Fruit fly (Drosophila melanogaster) whole organism, embryonic: ENCODE data around the gene mld.

ENCODE experiments used
- Abd-B ChIP-seq: fragments of 200-800 bp; sonication (Bioruptor generic); optimal IDR thresholded peaks from 2 replicates; lab custom pipeline; 2018; ENCODE audit warnings: missing biosample characterization, mild to moderate bottlenecking, missing genetic modification characterization, moderate library complexity
- Atf6 ChIP-seq: fragments of 200-800 bp; sonication (Bioruptor generic); IDR thresholded peaks from 2 replicates; pipeline ENCODE4 v1.3.6; 2022; ENCODE audit warnings: missing biosample characterization, missing genetic modification characterization
- Bgb ChIP-seq: fragments of 200-800 bp; sonication (Bioruptor generic); IDR thresholded peaks from 2 replicates; pipeline ENCODE4 v1.3.6; 2022; ENCODE audit warnings: missing biosample characterization, missing genetic modification characterization; ENCODE audit not compliant: partially characterized antibody
- CG10543 ChIP-seq: fragments of 200-800 bp; sonication (Bioruptor generic); optimal IDR thresholded peaks from 3 replicates; lab custom pipeline; 2017; ENCODE audit warnings: missing biosample characterization, mild to moderate bottlenecking, missing genetic modification characterization, moderate library complexity
- CG12071 ChIP-seq: fragments of 200-800 bp; sonication (Bioruptor generic); optimal IDR thresholded peaks from 3 replicates; lab custom pipeline; 2018; ENCODE audit warnings: missing biosample characterization, mild to moderate bottlenecking, missing genetic modification characterization
- CG13894 ChIP-seq: fragments of 200-800 bp; sonication (Bioruptor generic); optimal IDR thresholded peaks from 3 replicates; lab custom pipeline; 2018; ENCODE audit warnings: missing biosample characterization, mild to moderate bottlenecking, missing genetic modification characterization, moderate library complexity
- CG17359 ChIP-seq: fragments of 200-800 bp; sonication (Bioruptor generic); optimal IDR thresholded peaks from 3 replicates; lab custom pipeline; 2018; ENCODE audit warnings: missing biosample characterization, mild to moderate bottlenecking, missing genetic modification characterization, moderate library complexity
- CG31388 ChIP-seq: fragments of 200-800 bp; sonication (Bioruptor generic); optimal IDR thresholded peaks from 2 replicates; lab custom pipeline; 2016; ENCODE audit warnings: missing biosample characterization, missing genetic modification characterization
- CG3163 ChIP-seq: fragments of 200-800 bp; sonication (Bioruptor generic); optimal IDR thresholded peaks from 3 replicates; lab custom pipeline; 2016; ENCODE audit warnings: missing biosample characterization, missing genetic modification characterization
- CG6272 ChIP-seq: fragments of 200-800 bp; sonication (Bioruptor generic); IDR thresholded peaks from 2 replicates; pipeline ENCODE4 v1.3.6; 2022; ENCODE audit warnings: missing biosample characterization, missing genetic modification characterization
- CG6765 ChIP-seq: fragments of 200-800 bp; sonication (Bioruptor generic); optimal IDR thresholded peaks from 3 replicates; lab custom pipeline; 2017; ENCODE audit warnings: missing biosample characterization, mild to moderate bottlenecking, missing genetic modification characterization
- CG7987 ChIP-seq: fragments of 200-800 bp; sonication (Bioruptor generic); optimal IDR thresholded peaks from 2 replicates; lab custom pipeline; 2018; ENCODE audit warnings: missing biosample characterization, mild to moderate bottlenecking, missing genetic modification characterization, moderate library complexity
- CG8944 ChIP-seq: fragments of 200-800 bp; sonication (Bioruptor generic); optimal IDR thresholded peaks from 3 replicates; lab custom pipeline; 2016; ENCODE audit warnings: missing biosample characterization, missing genetic modification characterization
- CkIIα-i1 ChIP-seq: fragments of 200-800 bp; sonication (Bioruptor generic); IDR thresholded peaks from 2 replicates; pipeline ENCODE4 v1.3.6; 2022; ENCODE audit warnings: missing biosample characterization, missing genetic modification characterization
- Deaf1 ChIP-seq: fragments of 200-800 bp; optimal IDR thresholded peaks from 3 replicates; lab custom pipeline; 2019; ENCODE audit warnings: missing biosample characterization, mild to moderate bottlenecking, missing genetic modification characterization, moderate library complexity
- Dip3 ChIP-seq: fragments of 200-800 bp; sonication (Bioruptor generic); optimal IDR thresholded peaks from 3 replicates; lab custom pipeline; 2016; ENCODE audit warnings: missing biosample characterization, missing genetic modification characterization
- Ets65A ChIP-seq: fragments of 200-800 bp; sonication (Bioruptor generic); peaks from one replicate; lab custom pipeline; 2016; ENCODE audit warnings: missing biosample characterization, missing genetic modification characterization
- GATAe ChIP-seq: fragments of 200-800 bp; sonication (Bioruptor generic); conservative IDR thresholded peaks from 2 replicates; pipeline ENCODE4 v1.3.6; 2022; ENCODE audit warnings: missing biosample characterization, missing genetic modification characterization
- Gsc ChIP-seq: fragments of 200-800 bp; sonication (Bioruptor generic); IDR thresholded peaks from 2 replicates; pipeline ENCODE4 v1.3.6; 2022; ENCODE audit warnings: missing biosample characterization, missing genetic modification characterization
- HmgZ ChIP-seq: fragments of 200-800 bp; sonication (Bioruptor generic); optimal IDR thresholded peaks from 2 replicates; lab custom pipeline; 2018; ENCODE audit warnings: missing biosample characterization, mild to moderate bottlenecking, missing genetic modification characterization
- Jarid2 ChIP-seq: fragments of 200-800 bp; sonication (Bioruptor generic); optimal IDR thresholded peaks from 3 replicates; lab custom pipeline; 2017; ENCODE audit warnings: mild to moderate bottlenecking, missing biosample characterization, missing genetic modification reagents, missing genetic modification characterization
- Med ChIP-seq: fragments of 200-800 bp; sonication (Bioruptor generic); peaks from one replicate; lab custom pipeline; 2016; ENCODE audit warnings: missing biosample characterization, missing genetic modification characterization, mild to moderate bottlenecking, inconsistent platforms, moderate library complexity
- Pdp1 ChIP-seq, 2 experiments: fragments of 200-800 bp; sonication (Bioruptor generic); optimal IDR thresholded peaks; 3 replicates each; lab custom pipeline; 2016; ENCODE audit warnings: missing biosample characterization in 2 of 2, missing genetic modification characterization in 2 of 2, mild to moderate bottlenecking in 1 of 2, moderate library complexity in 1 of 2
- Trl ChIP-seq, 3 experiments: fragments of >200 bp in 2 of 3; fragments of 200-800 bp in 1 of 3; sonication (Bioruptor generic) in 1 of 3; optimal IDR thresholded peaks; 2 replicates in 1 of 3; 3 replicates in 2 of 3; lab custom pipeline; 2016 to 2017; ENCODE audit warnings: missing biosample characterization in 1 of 3, missing genetic modification characterization in 1 of 3
- abd-A ChIP-seq: fragments of 200-800 bp; sonication (Bioruptor generic); optimal IDR thresholded peaks from 3 replicates; lab custom pipeline; 2019; ENCODE audit warnings: missing biosample characterization, mild to moderate bottlenecking, missing genetic modification characterization, moderate library complexity
- ash1 ChIP-seq: fragments of 200-800 bp; sonication (Bioruptor generic); optimal IDR thresholded peaks from 2 replicates; lab custom pipeline; 2018; ENCODE audit warnings: missing biosample characterization, mild to moderate bottlenecking, missing genetic modification characterization
- bbx ChIP-seq: fragments of 200-800 bp; sonication (Bioruptor generic); IDR thresholded peaks from 2 replicates; pipeline ENCODE4 v1.3.6; 2022; ENCODE audit warnings: missing biosample characterization, missing genetic modification characterization; ENCODE audit not compliant: partially characterized antibody
- chinmo ChIP-seq: fragments of 200-800 bp; sonication (Bioruptor generic); IDR thresholded peaks from 4 replicates; pipeline ENCODE4 v1.3.6; 2022; ENCODE audit warnings: missing biosample characterization, missing genetic modification characterization; ENCODE audit not compliant: partially characterized antibody
- chm ChIP-seq: fragments of 200-800 bp; sonication (Bioruptor generic); IDR thresholded peaks from 2 replicates; pipeline ENCODE4 v1.3.6; 2022; ENCODE audit warnings: missing biosample characterization, missing genetic modification characterization
- ci ChIP-seq: fragments of 200-800 bp; sonication (Bioruptor generic); IDR thresholded peaks from 3 replicates; pipeline ENCODE4 v1.3.6; 2022; ENCODE audit warnings: missing biosample characterization, missing genetic modification characterization
- corto ChIP-seq: fragments of 200-800 bp; sonication (Bioruptor generic); optimal IDR thresholded peaks from 2 replicates; lab custom pipeline; 2016; ENCODE audit warnings: missing biosample characterization, mild to moderate bottlenecking, missing genetic modification characterization, moderate library complexity
- crol ChIP-seq: fragments of 200-800 bp; sonication (Bioruptor generic); IDR thresholded peaks from 2 replicates; pipeline ENCODE4 v1.3.6; 2022; ENCODE audit warnings: missing biosample characterization, missing genetic modification characterization
- dmrt11E ChIP-seq: fragments of 200-800 bp; sonication (Bioruptor generic); optimal IDR thresholded peaks from 3 replicates; lab custom pipeline; 2018; ENCODE audit warnings: missing biosample characterization, mild to moderate bottlenecking, missing genetic modification characterization, moderate library complexity
- en ChIP-seq: fragments of 200-800 bp; sonication (Bioruptor generic); optimal IDR thresholded peaks from 2 replicates; lab custom pipeline; 2016; ENCODE audit warnings: missing biosample characterization, missing genetic modification characterization
- fru ChIP-seq: fragments of >200 bp; optimal IDR thresholded peaks from 2 replicates; lab custom pipeline; 2017
- gsb-n ChIP-seq: fragments of 200-800 bp; sonication (Bioruptor generic); optimal IDR thresholded peaks from 3 replicates; lab custom pipeline; 2018; ENCODE audit warnings: missing biosample characterization, mild to moderate bottlenecking, missing genetic modification characterization
- h ChIP-seq: fragments of >200 bp; optimal IDR thresholded peaks from 2 replicates; lab custom pipeline; 2017
- kah ChIP-seq: fragments of 200-800 bp; sonication (Bioruptor generic); optimal IDR thresholded peaks from 2 replicates; lab custom pipeline; 2018; ENCODE audit warnings: missing biosample characterization, mild to moderate bottlenecking, missing genetic modification characterization
- onecut ChIP-seq: fragments of 200-800 bp; sonication (Bioruptor generic); IDR thresholded peaks from 2 replicates; pipeline ENCODE4 v1.3.6; 2022; ENCODE audit warnings: missing biosample characterization, missing genetic modification characterization
- org-1 ChIP-seq: fragments of 200-800 bp; sonication (Bioruptor generic); optimal IDR thresholded peaks from 2 replicates; lab custom pipeline; 2017; ENCODE audit warnings: missing biosample characterization, missing genetic modification characterization
- pros ChIP-seq: fragments of 200-800 bp; sonication (Bioruptor generic); optimal IDR thresholded peaks from 3 replicates; lab custom pipeline; 2019; ENCODE audit warnings: missing biosample characterization, mild to moderate bottlenecking, missing genetic modification characterization, moderate library complexity
- sens-2 ChIP-seq: fragments of 200-800 bp; sonication (Bioruptor generic); IDR thresholded peaks from 2 replicates; pipeline ENCODE4 v1.3.6; 2022; ENCODE audit warnings: missing biosample characterization, missing genetic modification characterization
- seq ChIP-seq: fragments of 200-800 bp; sonication (Bioruptor generic); IDR thresholded peaks from 2 replicates; pipeline ENCODE4 v1.3.6; 2022; ENCODE audit warnings: missing biosample characterization, missing genetic modification characterization
- sob ChIP-seq: fragments of 200-800 bp; sonication (Bioruptor generic); IDR thresholded peaks from 2 replicates; pipeline ENCODE4 v1.3.6; 2022; ENCODE audit warnings: missing biosample characterization, missing genetic modification characterization
- tio ChIP-seq: fragments of 200-800 bp; sonication (Bioruptor generic); optimal IDR thresholded peaks from 2 replicates; lab custom pipeline; 2017; ENCODE audit warnings: missing biosample characterization, missing genetic modification characterization, inconsistent platforms
- tna ChIP-seq: fragments of 200-800 bp; sonication (Bioruptor generic); IDR thresholded peaks from 2 replicates; pipeline ENCODE4 v1.3.6; 2022; ENCODE audit warnings: missing biosample characterization, missing genetic modification characterization; ENCODE audit not compliant: partially characterized antibody
- vvl ChIP-seq: fragments of 200-800 bp; sonication (Bioruptor generic); IDR thresholded peaks from 2 replicates; pipeline ENCODE4 v1.3.6; 2022; ENCODE audit warnings: missing biosample characterization, missing genetic modification characterization

The mld gene

dm6 chr3R:24575787-24576413 is 9.6 kb upstream of the mld start:
- TF ChIP-seq corto (GFP tag; lab: Kevin White, UChicago) (peak; percentile 9), HmgZ (tag; lab: Kevin White, UChicago) (no peak), Pdp1 (GFP tag; optimal IDR thresholded peaks at IDR 0.05; lab: Kevin White, UChicago) (peak in 1 of 2 experiments; percentile 29), org-1 (GFP tag; lab: Kevin White, UChicago) (no peak)
- TF ChIP-seq, all 482 proteins: peak for 2

dm6 chr3R:24577355-24577754 is 8.1 kb upstream of the mld start:
- TF ChIP-seq gsb-n (tag; lab: Kevin White, UChicago), result no peak
- peak; percentile 37 for TF ChIP-seq Jarid2 (GFP tag; lab: Kevin White, UChicago)
- peak; percentile 41; the same call in 1 of the 2 replicates for TF ChIP-seq crol (GFP tag; lab: Robert Waterston, UW)
- peak; percentile 52 for TF ChIP-seq Med
- TF ChIP-seq CG8944 (GFP tag; lab: Kevin White, UChicago), result no peak
- TF ChIP-seq CG12071 (GFP tag; lab: Kevin White, UChicago), result peak; percentile 14
- 0 out of 2 replicates have a peak, but pooled peaks have one; percentile 26 for TF ChIP-seq onecut (GFP tag; lab: Robert Waterston, UW)
- TF ChIP-seq CG13894 (tag; lab: Kevin White, UChicago), result peak; percentile 96
- 0 out of 2 replicates have a peak, but pooled peaks have one; percentile 17 for TF ChIP-seq Atf6 (GFP tag; lab: Robert Waterston, UW)
- peak; percentile 59; the same call in 2 of the 3 replicates for TF ChIP-seq ci (GFP tag; lab: Robert Waterston, UW)
- no peak for TF ChIP-seq tna
- peak; percentile 33 for TF ChIP-seq ash1 (GFP tag; lab: Kevin White, UChicago)
- TF ChIP-seq Abd-B, result no peak
- TF ChIP-seq bbx (GFP tag; lab: Robert Waterston, UW), result peak; percentile 37; the same call in 1 of the 2 replicates
- TF ChIP-seq dmrt11E (tag; lab: Kevin White, UChicago), result no peak
- TF ChIP-seq Bgb (GFP tag; lab: Robert Waterston, UW), result peak; percentile 6; the same call in 1 of the 2 replicates
- peak; percentile 82 for TF ChIP-seq seq (GFP tag; lab: Robert Waterston, UW)
- TF ChIP-seq chm, result peak; percentile 9; the same call in 1 of the 2 replicates
- peak; percentile 26; the same call in 1 of the 2 replicates for TF ChIP-seq vvl
- TF ChIP-seq fru (lab: Kevin White, UChicago), result no peak
- TF ChIP-seq h (lab: Kevin White, UChicago), result no peak
- TF ChIP-seq CG6272 (GFP tag; lab: Robert Waterston, UW), result no peak
- peak; percentile 99 for TF ChIP-seq pros (GFP tag; lab: Kevin White, UChicago)
- TF ChIP-seq Deaf1 (tag; lab: Kevin White, UChicago), result peak; percentile 83
- TF ChIP-seq CG7987 (GFP tag; lab: Kevin White, UChicago), result no peak
- no peak for TF ChIP-seq CG3163 (GFP tag; lab: Kevin White, UChicago)
- TF ChIP-seq sob (GFP tag; lab: Robert Waterston, UW), result peak; percentile 11; the same call in 1 of the 2 replicates
- no peak for TF ChIP-seq sens-2 (GFP tag; lab: Robert Waterston, UW)
- TF ChIP-seq Gsc, result no peak
- TF ChIP-seq en (GFP tag; lab: Kevin White, UChicago), result no peak
- TF ChIP-seq CkIIα-i1 (GFP tag; lab: Robert Waterston, UW), result no peak
- peak; percentile 6 for TF ChIP-seq Dip3 (GFP tag; lab: Kevin White, UChicago)
- peak; percentile 0 for TF ChIP-seq CG17359 (tag; lab: Kevin White, UChicago)
- TF ChIP-seq GATAe (GFP tag; lab: Robert Waterston, UW), result no peak
- peak; percentile 47 for TF ChIP-seq abd-A (tag; lab: Kevin White, UChicago)
- no peak for TF ChIP-seq CG31388 (GFP tag; lab: Kevin White, UChicago)
- TF ChIP-seq kah (GFP tag; lab: Kevin White, UChicago), result no peak
- TF ChIP-seq tio (GFP tag; lab: Kevin White, UChicago), result no peak
- 0 out of 4 replicates have a peak, but pooled peaks have one; percentile 46 for TF ChIP-seq chinmo (GFP tag; lab: Robert Waterston, UW)
- TF ChIP-seq CG6765 (GFP tag; lab: Kevin White, UChicago), result no peak
- peak; percentile 51 for TF ChIP-seq Ets65A
- peak; percentile 16 for TF ChIP-seq CG10543
- peak; percentile 2 to 20 for TF ChIP-seq Trl (optimal IDR thresholded peaks at IDR 0.05; lab: Kevin White, UChicago)
- no peak for TF ChIP-seq Trl (GFP tag; optimal IDR thresholded peaks at IDR 0.05; lab: Kevin White, UChicago)
